Fruit fly (Drosophila melanogaster) whole organism, wandering third instar larva: ENCODE results near the gene CG10165.

Experiments
- Abd-B ChIP-seq: fragments of >200 bp; optimal IDR thresholded peaks from 2 replicates; lab custom pipeline; 2017; ENCODE audit warnings: missing biosample characterization, missing genetic modification characterization
- CG32264 ChIP-seq: fragments of 200-800 bp; sonication (Bioruptor generic); optimal IDR thresholded peaks from 2 replicates; lab custom pipeline; 2016; ENCODE audit warnings: missing biosample characterization, missing genetic modification characterization
- CG9705 ChIP-seq: fragments of 200-800 bp; sonication (Bioruptor generic); optimal IDR thresholded peaks from 2 replicates; lab custom pipeline; 2018; ENCODE audit warnings: missing biosample characterization, mild to moderate bottlenecking, missing genetic modification characterization
- CrebA ChIP-seq: fragments of 200-800 bp; sonication (Bioruptor generic); optimal IDR thresholded peaks from 2 replicates; lab custom pipeline; 2016; ENCODE audit warnings: missing biosample characterization, mild to moderate bottlenecking, missing genetic modification characterization, borderline replicate concordance
- Dfd ChIP-seq: fragments of >200 bp; optimal IDR thresholded peaks from 2 replicates; lab custom pipeline; 2017; ENCODE audit warnings: missing biosample characterization, missing genetic modification characterization
- Dif ChIP-seq: fragments of 200-275, 200-300 bp; sonication (Bioruptor generic); optimal IDR thresholded peaks from 2 replicates; lab custom pipeline; 2018; ENCODE audit warnings: missing biosample characterization, missing genetic modification characterization; ENCODE audit not compliant: partially characterized antibody
- GATAd ChIP-seq: sonication (Bioruptor generic); optimal IDR thresholded peaks from 2 replicates; lab custom pipeline; 2016; ENCODE audit warnings: missing biosample characterization, missing genetic modification characterization
- HLH106 ChIP-seq: fragments of 200-800 bp; optimal IDR thresholded peaks from 3 replicates; lab custom pipeline; 2019; ENCODE audit warnings: missing biosample characterization, mild to moderate bottlenecking, missing genetic modification characterization, moderate library complexity
- Hnf4 ChIP-seq: fragments of 200-800 bp; sonication (Bioruptor generic); optimal IDR thresholded peaks from 2 replicates; lab custom pipeline; 2016; ENCODE audit warnings: missing biosample characterization, mild to moderate bottlenecking, missing genetic modification characterization
- Hr78 ChIP-seq: fragments of >200 bp; optimal IDR thresholded peaks from 2 replicates; lab custom pipeline; 2017; ENCODE audit warnings: missing biosample characterization, missing genetic modification characterization
- Hr83 ChIP-seq: fragments of 200-300 bp; sonication (Bioruptor generic); optimal IDR thresholded peaks from 2 replicates; lab custom pipeline; 2016; ENCODE audit warnings: missing biosample characterization, mild to moderate bottlenecking, missing genetic modification characterization, moderate library complexity; ENCODE audit not compliant: poor library complexity, severe bottlenecking
- Jra ChIP-seq: sonication (Bioruptor generic); optimal IDR thresholded peaks from 2 replicates; lab custom pipeline; 2016; ENCODE audit warnings: missing biosample characterization, missing genetic modification characterization
- Mio ChIP-seq: sonication (Bioruptor generic); optimal IDR thresholded peaks from 2 replicates; lab custom pipeline; 2016; ENCODE audit warnings: missing biosample characterization, missing genetic modification characterization
- Myc ChIP-seq: fragments of >200 bp; optimal IDR thresholded peaks from 2 replicates; lab custom pipeline; 2017
- N ChIP-seq: fragments of >200 bp; optimal IDR thresholded peaks from 2 replicates; lab custom pipeline; 2018; ENCODE audit warnings: missing biosample characterization, missing external identifiers, missing genetic modification characterization
- OdsH ChIP-seq: fragments of 200-800 bp; sonication (Bioruptor generic); optimal IDR thresholded peaks from 2 replicates; lab custom pipeline; 2016; ENCODE audit warnings: missing biosample characterization, mild to moderate bottlenecking, missing genetic modification characterization
- Rel ChIP-seq, 2 experiments: fragments of 200-800 bp; sonication (Bioruptor generic) in 1 of 2; optimal IDR thresholded peaks; 2 replicates in 1 of 2; 3 replicates in 1 of 2; lab custom pipeline; 2016 to 2019; ENCODE audit warnings: mild to moderate bottlenecking in 2 of 2, missing biosample characterization in 2 of 2, missing genetic modification characterization in 2 of 2, moderate library complexity in 1 of 2
- Sp1 ChIP-seq: fragments of 200-800 bp; sonication (Bioruptor generic); optimal IDR thresholded peaks from 3 replicates; lab custom pipeline; 2019; ENCODE audit warnings: missing biosample characterization, mild to moderate bottlenecking, missing genetic modification characterization, moderate library complexity
- Vsx2 ChIP-seq: fragments of 200-300, 225-300 bp; sonication (Bioruptor generic); optimal IDR thresholded peaks from 2 replicates; lab custom pipeline; 2018; ENCODE audit warnings: missing biosample characterization, missing genetic modification characterization; ENCODE audit not compliant: partially characterized antibody
- br ChIP-seq: fragments of 200-800 bp; sonication (Bioruptor generic); optimal IDR thresholded peaks from 2 replicates; lab custom pipeline; 2016; ENCODE audit warnings: missing biosample characterization, missing genetic modification characterization
- brk ChIP-seq: fragments of 200-800 bp; sonication (Bioruptor generic); optimal IDR thresholded peaks from 2 replicates; lab custom pipeline; 2016; ENCODE audit warnings: missing biosample characterization, mild to moderate bottlenecking, missing genetic modification characterization
- dl ChIP-seq, 2 experiments: fragments of 175-275, 200-275 bp in 1 of 2; fragments of 200-275 bp in 1 of 2; sonication (Bioruptor generic); optimal IDR thresholded peaks; lab custom pipeline; 2018; ENCODE audit warnings: mild to moderate bottlenecking in 2 of 2, missing biosample characterization in 2 of 2, missing genetic modification characterization in 2 of 2, moderate library complexity in 2 of 2; ENCODE audit not compliant: partially characterized antibody in 2 of 2, insufficient read depth in 1 of 2
- dmrt93B ChIP-seq: fragments of 200-800 bp; sonication (Bioruptor generic); optimal IDR thresholded peaks from 2 replicates; lab custom pipeline; 2018; ENCODE audit warnings: missing biosample characterization, mild to moderate bottlenecking, missing genetic modification characterization
- dsf ChIP-seq: sonication (Bioruptor generic); optimal IDR thresholded peaks from 2 replicates; lab custom pipeline; 2016; ENCODE audit warnings: missing biosample characterization, missing genetic modification characterization, borderline replicate concordance
- ey ChIP-seq: fragments of 200-800 bp; sonication (Bioruptor generic); optimal IDR thresholded peaks from 2 replicates; lab custom pipeline; 2016; ENCODE audit warnings: missing biosample characterization, missing genetic modification characterization
- foxo ChIP-seq, 2 experiments: fragments of 200-800 bp; sonication (Bioruptor generic); optimal IDR thresholded peaks; 2 replicates in 1 of 2; 3 replicates in 1 of 2; lab custom pipeline; 2016 to 2017; ENCODE audit warnings: missing biosample characterization in 2 of 2, missing genetic modification characterization in 2 of 2
- fru ChIP-seq: fragments of 200-800 bp; sonication (Bioruptor generic); optimal IDR thresholded peaks from 3 replicates; lab custom pipeline; 2016; ENCODE audit warnings: missing biosample characterization, mild to moderate bottlenecking, missing genetic modification characterization
- h ChIP-seq: fragments of 200-800 bp; sonication (Bioruptor generic); optimal IDR thresholded peaks from 3 replicates; lab custom pipeline; 2016; ENCODE audit warnings: missing biosample characterization, mild to moderate bottlenecking, missing genetic modification characterization
- jim ChIP-seq: fragments of 175-275, 200-325 bp; sonication (Bioruptor generic); optimal IDR thresholded peaks from 2 replicates; lab custom pipeline; 2016; ENCODE audit warnings: missing biosample characterization, mild to moderate bottlenecking, missing genetic modification characterization
- lola ChIP-seq: fragments of >200 bp; optimal IDR thresholded peaks from 2 replicates; lab custom pipeline; 2017; ENCODE audit warnings: missing biosample characterization, missing genetic modification characterization
- pan ChIP-seq: fragments of >200 bp; optimal IDR thresholded peaks from 2 replicates; lab custom pipeline; 2017
- psq ChIP-seq: fragments of 200-800 bp; sonication (Bioruptor generic); optimal IDR thresholded peaks from 3 replicates; lab custom pipeline; 2017; ENCODE audit warnings: missing biosample characterization, mild to moderate bottlenecking, missing genetic modification characterization, moderate library complexity
- rgr ChIP-seq: fragments of 200-800 bp; sonication (Bioruptor generic); optimal IDR thresholded peaks from 3 replicates; lab custom pipeline; 2016; ENCODE audit warnings: missing biosample characterization, mild to moderate bottlenecking, missing genetic modification characterization
- sage ChIP-seq: fragments of 200-800 bp; sonication (Bioruptor generic); optimal IDR thresholded peaks from 2 replicates; lab custom pipeline; 2016; ENCODE audit warnings: missing biosample characterization, mild to moderate bottlenecking, missing genetic modification characterization
- sv ChIP-seq: fragments of 200-800 bp; sonication (Bioruptor generic); optimal IDR thresholded peaks from 3 replicates; lab custom pipeline; 2016; ENCODE audit warnings: missing biosample characterization, missing genetic modification characterization
- tai ChIP-seq: sonication (Bioruptor generic); optimal IDR thresholded peaks from 2 replicates; lab custom pipeline; 2016; ENCODE audit warnings: missing biosample characterization, missing genetic modification characterization
- usp ChIP-seq: fragments of >200 bp; optimal IDR thresholded peaks from 2 replicates; lab custom pipeline; 2017; ENCODE audit warnings: missing biosample characterization, missing genetic modification characterization
- woc ChIP-seq: sonication (Bioruptor generic); optimal IDR thresholded peaks from 2 replicates; lab custom pipeline; 2016; ENCODE audit warnings: missing biosample characterization, mild to moderate bottlenecking, missing genetic modification characterization

CG10165 gene

dm6 chr2L:19548158-19548557 lies 18.1 kb upstream of the CG10165 start, which contains the start of gene Tep4:
Gene Tep4 (plus strand): TSS chr2L:19548507.
- TF ChIP-seq dl (GFP tag; optimal IDR thresholded peaks at IDR 0.05; lab: Kevin White, UChicago; ENCODE audit: insufficient read depth in 1 of 2, partially characterized antibody in 2 of 2) (peak; percentile 22 to 55), Rel (GFP tag; optimal IDR thresholded peaks at IDR 0.05; lab: Kevin White, UChicago) (peak; percentile 36), Rel (tag; optimal IDR thresholded peaks at IDR 0.05; lab: Kevin White, UChicago) (peak; percentile 99), GATAd (GFP tag; lab: Kevin White, UChicago) (no peak), Sp1 (GFP tag; lab: Kevin White, UChicago) (no peak), Jra (peak; percentile 35)

- TF ChIP-seq h (GFP tag; lab: Kevin White, UChicago) (peak; percentile 45), N (GFP tag; lab: Kevin White, UChicago) (no peak), Hr83 (GFP tag; lab: Kevin White, UChicago) (no peak), CrebA (GFP tag; lab: Kevin White, UChicago) (no peak), Dfd (GFP tag; lab: Kevin White, UChicago) (no peak), sv (GFP tag; lab: Kevin White, UChicago) (peak; percentile 43), ey (peak; percentile 35), woc (GFP tag; lab: Kevin White, UChicago) (peak; percentile 14), usp (GFP tag; lab: Kevin White, UChicago) (no peak), sage (GFP tag; lab: Kevin White, UChicago) (no peak), dmrt93B (GFP tag; lab: Kevin White, UChicago) (no peak), rgr (GFP tag; lab: Kevin White, UChicago) (peak; percentile 38), jim (GFP tag; lab: Kevin White, UChicago) (no peak), foxo (GFP tag; optimal IDR thresholded peaks at IDR 0.05; lab: Kevin White, UChicago) (peak in 1 of 2 experiments; percentile 59), GATAd (GFP tag; lab: Kevin White, UChicago) (no peak), Myc (no peak), Mio (GFP tag; lab: Kevin White, UChicago) (no peak), Abd-B (GFP tag; lab: Kevin White, UChicago) (no peak), HLH106 (tag; lab: Kevin White, UChicago) (peak; percentile 23), dsf (no peak), Dif (no peak), pan (lab: Kevin White, UChicago) (no peak), CG9705 (GFP tag; lab: Kevin White, UChicago) (peak; percentile 4), dl (GFP tag; optimal IDR thresholded peaks at IDR 0.05; lab: Kevin White, UChicago; ENCODE audit: insufficient read depth in 1 of 2, partially characterized antibody in 2 of 2) (peak in 1 of 2 experiments; percentile 7), Jra (peak; percentile 60), Vsx2 (GFP tag; lab: Kevin White, UChicago) (no peak), Sp1 (GFP tag; lab: Kevin White, UChicago) (peak; percentile 51), Hnf4 (GFP tag; lab: Kevin White, UChicago) (no peak), OdsH (GFP tag; lab: Kevin White, UChicago) (peak; percentile 10), lola (GFP tag; lab: Kevin White, UChicago) (no peak), Hr78 (GFP tag; lab: Kevin White, UChicago) (no peak), br (GFP tag; lab: Kevin White, UChicago) (peak; percentile 47), brk (GFP tag; lab: Kevin White, UChicago) (no peak), fru (GFP tag; lab: Kevin White, UChicago) (peak; percentile 51), CG32264 (peak; percentile 6), tai (peak; percentile 34), psq (GFP tag; lab: Kevin White, UChicago) (peak; percentile 86), Rel (GFP tag; optimal IDR thresholded peaks at IDR 0.05; lab: Kevin White, UChicago) (no peak), Rel (tag; optimal IDR thresholded peaks at IDR 0.05; lab: Kevin White, UChicago) (peak; percentile 70)
Observed at dm6 chr2L:19546869-19547710, 17.0 kb upstream of the CG10165 start, which contains the start of gene CG10337. Gene CG10337 (minus strand): TSS chr2L:19546959.
